Fruit fly (Drosophila melanogaster): Measurements from ENCODE around the gene CG15209.
A peak's percentile ranks its signal among the peaks of the same experiment; 100 is the strongest.

Gene CG15209

dm6 chrX:10841717-10842255 is at the start of gene CG15209:
Gene CG15209, plus strand, starts transcription at chrX:10842205.
- TF ChIP-seq Hr78 (GFP tag; optimal IDR thresholded peaks at IDR 0.05): no peak
- TF ChIP-seq sage (GFP tag; optimal IDR thresholded peaks at IDR 0.05): no peak
- TF ChIP-seq Rel (GFP tag; optimal IDR thresholded peaks at IDR 0.05): no peak
- no peak for TF ChIP-seq Rel (tag; optimal IDR thresholded peaks at IDR 0.05)
- TF ChIP-seq woc (GFP tag; optimal IDR thresholded peaks at IDR 0.05): peak; percentile 2
- no peak for TF ChIP-seq dsf (GFP tag; optimal IDR thresholded peaks at IDR 0.05; ENCODE audit: borderline replicate concordance)
- no peak for TF ChIP-seq pan (optimal IDR thresholded peaks at IDR 0.05)
- TF ChIP-seq Jra (GFP tag; optimal IDR thresholded peaks at IDR 0.05): no peak
- TF ChIP-seq dmrt93B (GFP tag; optimal IDR thresholded peaks at IDR 0.05): no peak
- TF ChIP-seq jim (GFP tag; optimal IDR thresholded peaks at IDR 0.05): no peak
- TF ChIP-seq Dif (GFP tag; optimal IDR thresholded peaks at IDR 0.05; ENCODE audit: partially characterized antibody): no peak
- TF ChIP-seq dl (GFP tag; optimal IDR thresholded peaks at IDR 0.05; ENCODE audit: insufficient read depth in 1 of 2, partially characterized antibody in 2 of 2): no peak
- TF ChIP-seq CG32264 (GFP tag; optimal IDR thresholded peaks at IDR 0.05): no peak
- no peak for TF ChIP-seq Hr83 (GFP tag; optimal IDR thresholded peaks at IDR 0.05; ENCODE audit: poor library complexity, severe bottlenecking)
- TF ChIP-seq OdsH (GFP tag; optimal IDR thresholded peaks at IDR 0.05): no peak
- TF ChIP-seq h (GFP tag; optimal IDR thresholded peaks at IDR 0.05): peak; percentile 2
- TF ChIP-seq Abd-B (GFP tag; optimal IDR thresholded peaks at IDR 0.05): no peak
- no peak for TF ChIP-seq Dfd (GFP tag; optimal IDR thresholded peaks at IDR 0.05)
- TF ChIP-seq rgr (GFP tag; optimal IDR thresholded peaks at IDR 0.05): no peak
- TF ChIP-seq GATAd (GFP tag; optimal IDR thresholded peaks at IDR 0.05): no peak
- peak; percentile 34 for TF ChIP-seq Sp1 (GFP tag; optimal IDR thresholded peaks at IDR 0.05)
- TF ChIP-seq Myc (optimal IDR thresholded peaks at IDR 0.05): peak; percentile 59
- TF ChIP-seq ey (GFP tag; optimal IDR thresholded peaks at IDR 0.05): peak; percentile 23
- TF ChIP-seq tai (GFP tag; optimal IDR thresholded peaks at IDR 0.05): no peak
- no peak for TF ChIP-seq Mio (GFP tag; optimal IDR thresholded peaks at IDR 0.05)
- no peak for TF ChIP-seq Hnf4 (GFP tag; optimal IDR thresholded peaks at IDR 0.05)
- peak in 1 of 2 experiments; percentile 34 for TF ChIP-seq foxo (GFP tag; optimal IDR thresholded peaks at IDR 0.05)
- no peak for TF ChIP-seq CG9705 (GFP tag; optimal IDR thresholded peaks at IDR 0.05)
- no peak for TF ChIP-seq fru (GFP tag; optimal IDR thresholded peaks at IDR 0.05)
- no peak for TF ChIP-seq sv (GFP tag; optimal IDR thresholded peaks at IDR 0.05)
- TF ChIP-seq Vsx2 (GFP tag; optimal IDR thresholded peaks at IDR 0.05; ENCODE audit: partially characterized antibody): no peak
- TF ChIP-seq br (GFP tag; optimal IDR thresholded peaks at IDR 0.05): peak; percentile 2
- no peak for TF ChIP-seq CrebA (GFP tag; optimal IDR thresholded peaks at IDR 0.05; ENCODE audit: borderline replicate concordance)
- TF ChIP-seq usp (GFP tag; optimal IDR thresholded peaks at IDR 0.05): no peak
- TF ChIP-seq brk (GFP tag; optimal IDR thresholded peaks at IDR 0.05): no peak
- TF ChIP-seq HLH106 (tag; optimal IDR thresholded peaks at IDR 0.05): peak; percentile 40
- no peak for TF ChIP-seq psq (GFP tag; optimal IDR thresholded peaks at IDR 0.05)
- no peak for TF ChIP-seq N (GFP tag; optimal IDR thresholded peaks at IDR 0.05)
- TF ChIP-seq lola (GFP tag; optimal IDR thresholded peaks at IDR 0.05): no peak

dm6 chrX:10801033-10801432 is 41.0 kb upstream of the CG15209 start:
- no peak for TF ChIP-seq br (GFP tag; optimal IDR thresholded peaks at IDR 0.05)
- TF ChIP-seq psq (GFP tag; optimal IDR thresholded peaks at IDR 0.05): peak; percentile 73
- TF ChIP-seq Dif (GFP tag; optimal IDR thresholded peaks at IDR 0.05; ENCODE audit: partially characterized antibody): peak; percentile 0
- TF ChIP-seq Rel (GFP tag; optimal IDR thresholded peaks at IDR 0.05): no peak
- peak; percentile 33 for TF ChIP-seq Rel (tag; optimal IDR thresholded peaks at IDR 0.05)
- TF ChIP-seq Vsx2 (GFP tag; optimal IDR thresholded peaks at IDR 0.05; ENCODE audit: partially characterized antibody): no peak
- no peak for TF ChIP-seq pan (optimal IDR thresholded peaks at IDR 0.05)
- TF ChIP-seq HLH106 (tag; optimal IDR thresholded peaks at IDR 0.05): no peak
- no peak for TF ChIP-seq OdsH (GFP tag; optimal IDR thresholded peaks at IDR 0.05)
- no peak for TF ChIP-seq fru (GFP tag; optimal IDR thresholded peaks at IDR 0.05)

All from whole organism, wandering third instar larva.